Worm (Caenorhabditis elegans) whole organism, L4/young adult: Measurements from ENCODE around the gene F25B3.4.

Experiments
- W03F9.2 ChIP-seq: fragments of 150-350 bp; optimal IDR thresholded peaks from 2 replicates; lab custom pipeline; 2014; ENCODE audit warnings: missing biosample characterization, missing genetic modification characterization
- dao-5 ChIP-seq: sonication (generic microtip); optimal IDR thresholded peaks from 2 replicates; lab custom pipeline; 2016; ENCODE audit warnings: missing genotype, missing genetic modification characterization, moderate library complexity, missing compliant biosample characterization
- him-1 ChIP-seq: sonication (generic microtip); optimal IDR thresholded peaks from 2 replicates; lab custom pipeline; 2016; ENCODE audit warnings: missing genotype, missing genetic modification reagents, missing genetic modification characterization, missing compliant biosample characterization

The F25B3.4 gene

ce11 chrV:9568707-9569106, at the start of gene F25B3.4:
Gene F25B3.4 (minus strand): TSS chrV:9568807.
- TF ChIP-seq dao-5 (tag; lab: Kevin White, UChicago) (no peak), W03F9.2 (tag; lab: Kevin White, UChicago) (no peak), him-1 (no peak)

ce11 chrV:9616687-9617086, 48.1 kb upstream of the F25B3.4 start:
- TF ChIP-seq W03F9.2 (tag; lab: Kevin White, UChicago) (no peak), dao-5 (tag; lab: Kevin White, UChicago) (no peak), him-1 (no peak)

ce11 chrV:9616130-9616529, 47.5 kb upstream of the F25B3.4 start:
- TF ChIP-seq him-1 (no peak), dao-5 (tag; lab: Kevin White, UChicago) (no peak), W03F9.2 (tag; lab: Kevin White, UChicago) (no peak)

ce11 chrV:9615725-9616124, 47.1 kb upstream of the F25B3.4 start, which contains the start of gene pqn-63:
Gene pqn-63 (plus strand): TSS chrV:9616031.
- TF ChIP-seq dao-5 (tag; lab: Kevin White, UChicago) (no peak), W03F9.2 (tag; lab: Kevin White, UChicago) (no peak), him-1 (no peak)

ce11 chrV:9609217-9609616, 40.6 kb upstream of the F25B3.4 start:
- TF ChIP-seq W03F9.2 (tag; lab: Kevin White, UChicago) (no peak), him-1 (no peak), dao-5 (tag; lab: Kevin White, UChicago) (no peak)

ce11 chrV:9608256-9608655, 39.6 kb upstream of the F25B3.4 start, which contains the start of gene dop-2:
Gene dop-2 (plus strand): TSS chrV:9608556.
- TF ChIP-seq W03F9.2 (tag; lab: Kevin White, UChicago) (no peak), dao-5 (tag; lab: Kevin White, UChicago) (no peak), him-1 (no peak)

ce11 chrV:9590317-9590716, 21.7 kb upstream of the F25B3.4 start, which contains the start of gene K09G1.2:
Gene K09G1.2 (plus strand): TSS chrV:9590617.
- TF ChIP-seq him-1 (no peak), dao-5 (tag; lab: Kevin White, UChicago) (no peak), W03F9.2 (tag; lab: Kevin White, UChicago) (no peak)

- no peak for TF ChIP-seq dao-5 (tag; lab: Kevin White, UChicago)
- TF ChIP-seq him-1 = no peak
- TF ChIP-seq W03F9.2 (tag; lab: Kevin White, UChicago) = no peak
Measured at ce11 chrV:9588574-9588973, 20.0 kb upstream of the F25B3.4 start.

ce11 chrV:9587619-9588018, 19.0 kb upstream of the F25B3.4 start:
- TF ChIP-seq W03F9.2 (tag; lab: Kevin White, UChicago) (no peak), dao-5 (tag; lab: Kevin White, UChicago) (no peak), him-1 (no peak)

- TF ChIP-seq dao-5 (tag; lab: Kevin White, UChicago) = no peak
- no peak for TF ChIP-seq him-1
- TF ChIP-seq W03F9.2 (tag; lab: Kevin White, UChicago) = no peak
Measured at ce11 chrV:9584263-9584662, 15.7 kb upstream of the F25B3.4 start.

ce11 chrV:9583323-9583644, 14.7 kb upstream of the F25B3.4 start, which contains the start of gene K09G1.1:
Gene K09G1.1 (plus strand): TSS chrV:9583545.
- no peak for TF ChIP-seq dao-5 (tag; lab: Kevin White, UChicago)

ce11 chrV:9582594-9583322, 14.2 kb upstream of the F25B3.4 start, which contains the start of gene rtfo-1:
Gene rtfo-1 (minus strand): TSS chrV:9582644.
- TF ChIP-seq him-1 (no peak), dao-5 (tag; lab: Kevin White, UChicago) (no peak)

ce11 chrV:9576991-9577390, 8.4 kb upstream of the F25B3.4 start, which contains the start of gene F25B3.2:
Gene F25B3.2 (plus strand): TSS chrV:9577291.
- TF ChIP-seq him-1 (no peak), W03F9.2 (tag; lab: Kevin White, UChicago) (no peak), dao-5 (tag; lab: Kevin White, UChicago) (no peak)

- TF ChIP-seq him-1 (no peak), W03F9.2 (tag; lab: Kevin White, UChicago) (no peak), dao-5 (tag; lab: Kevin White, UChicago) (no peak)
Measured at ce11 chrV:9571673-9572072, 3.1 kb upstream of the F25B3.4 start.

ce11 chrV:9571056-9571455, 2.4 kb upstream of the F25B3.4 start:
- TF ChIP-seq him-1 (no peak), dao-5 (tag; lab: Kevin White, UChicago) (no peak), W03F9.2 (tag; lab: Kevin White, UChicago) (no peak)
